Fruit fly (Drosophila melanogaster): ENCODE results near the gene CG32235.
A peak's percentile ranks its signal among the peaks of the same experiment; 100 is the strongest.

CG32235 gene

dm6 chr3L:4840039-4840939, 20.0 kb downstream of the CG32235 start, which contains the start of gene CG13707 (continued):
- TF ChIP-seq CG31365 (tag; optimal IDR thresholded peaks at IDR 0.05) (no peak), esg (GFP tag; conservative IDR thresholded peaks at IDR 0.05) (no peak), gsb (GFP tag; IDR thresholded peaks at IDR 0.05) (no peak), fru (optimal IDR thresholded peaks at IDR 0.05) (no peak), CG9215 (GFP tag; IDR thresholded peaks at IDR 0.05) (no peak), Awh (GFP tag; IDR thresholded peaks at IDR 0.05) (peak; percentile 59; the same call in 1 of the 2 replicates), Asciz (GFP tag; optimal IDR thresholded peaks at IDR 0.05) (no peak), CG15269 (tag; optimal IDR thresholded peaks at IDR 0.05) (no peak), Ravus (GFP tag; IDR thresholded peaks at IDR 0.05) (no peak), zfh2 (GFP tag; optimal IDR thresholded peaks at IDR 0.05) (no peak), her (GFP tag; optimal IDR thresholded peaks at IDR 0.05) (no peak), ara (GFP tag; IDR thresholded peaks at IDR 0.05) (no peak), C15 (GFP tag; IDR thresholded peaks at IDR 0.05) (no peak), ken (GFP tag; IDR thresholded peaks at IDR 0.05) (no peak), CHES-1-like (GFP tag; optimal IDR thresholded peaks at IDR 0.05) (no peak), Ets97D (GFP tag; optimal IDR thresholded peaks at IDR 0.05) (peak; percentile 3), jigr1 (GFP tag; IDR thresholded peaks at IDR 0.05) (no peak), CG33213 (GFP tag; optimal IDR thresholded peaks at IDR 0.05) (no peak), H2.0 (GFP tag; IDR thresholded peaks at IDR 0.05) (peak; percentile 32; the same call in 1 of the 2 replicates), CG5180 (GFP tag; optimal IDR thresholded peaks at IDR 0.05) (no peak), CG1647 (GFP tag; optimal IDR thresholded peaks at IDR 0.05) (no peak), CG12071 (GFP tag; optimal IDR thresholded peaks at IDR 0.05) (no peak), CG13296 (GFP tag; optimal IDR thresholded peaks at IDR 0.05) (no peak), amos (GFP tag; IDR thresholded peaks at IDR 0.05; ENCODE audit: partially characterized antibody) (no peak), CG3726 (GFP tag; IDR thresholded peaks at IDR 0.05) (no peak), dm (GFP tag; optimal IDR thresholded peaks at IDR 0.05) (no peak), Lim3 (GFP tag; IDR thresholded peaks at IDR 0.05) (no peak), CG6689 (GFP tag; IDR thresholded peaks at IDR 0.05) (peak; percentile 19; the same call in 1 of the 2 replicates), Neu2 (GFP tag; optimal IDR thresholded peaks at IDR 0.05; ENCODE audit: borderline replicate concordance) (no peak), cg (GFP tag; optimal IDR thresholded peaks at IDR 0.05) (peak; percentile 72), HLH3B (GFP tag; IDR thresholded peaks at IDR 0.05) (no peak), CG11695 (GFP tag; IDR thresholded peaks at IDR 0.05) (no peak), CG8388 (GFP tag; optimal IDR thresholded peaks at IDR 0.05) (no peak), MTF-1 (GFP tag; optimal IDR thresholded peaks at IDR 0.05; ENCODE audit: borderline replicate concordance) (no peak), bab2 (GFP tag; optimal IDR thresholded peaks at IDR 0.05) (no peak), Atf6 (GFP tag; IDR thresholded peaks at IDR 0.05) (no peak), CG11504 (tag; optimal IDR thresholded peaks at IDR 0.05) (peak; percentile 50), Nf-YA (GFP tag; IDR thresholded peaks at IDR 0.05) (no peak), lola (GFP tag; optimal IDR thresholded peaks at IDR 0.05) (no peak), schlank (tag; optimal IDR thresholded peaks at IDR 0.05) (no peak), pum (GFP tag; optimal IDR thresholded peaks at IDR 0.05) (no peak), CG17802 (tag; optimal IDR thresholded peaks at IDR 0.05) (no peak), HmgZ (tag; optimal IDR thresholded peaks at IDR 0.05) (no peak), Dref (GFP tag; IDR thresholded peaks at IDR 0.05) (0 out of 2 replicates have a peak, but pooled peaks have one; percentile 17), shn (GFP tag; optimal IDR thresholded peaks at IDR 0.05) (no peak), tio (GFP tag; optimal IDR thresholded peaks at IDR 0.05) (no peak), dmrt99B (tag; optimal IDR thresholded peaks at IDR 0.05) (peak; percentile 8), sim (GFP tag; IDR thresholded peaks at IDR 0.05) (no peak), NFAT (GFP tag; IDR thresholded peaks at IDR 0.05) (peak; percentile 22; the same call in 1 of the 2 replicates), CG32767 (GFP tag; IDR thresholded peaks at IDR 0.05) (no peak)
